Fruit fly (Drosophila melanogaster) whole organism, embryonic: ENCODE data around the gene SPARC.

Experiments
- Atf3 ChIP-seq: fragments of 200-800 bp; sonication (Bioruptor generic); optimal IDR thresholded peaks from 3 replicates; lab custom pipeline; 2016; ENCODE audit warnings: missing biosample characterization, missing genetic modification characterization
- BEAF-32 ChIP-seq: fragments of 200-800 bp; sonication (Bioruptor generic); optimal IDR thresholded peaks from 3 replicates; lab custom pipeline; 2017; ENCODE audit warnings: missing biosample characterization, missing genetic modification characterization, mild to moderate bottlenecking, moderate library complexity, missing genetic modification reagents
- CG11695 ChIP-seq: fragments of 200-800 bp; sonication (Bioruptor generic); IDR thresholded peaks from 3 replicates; pipeline ENCODE4 v1.3.6; 2022; ENCODE audit warnings: missing biosample characterization, missing genetic modification characterization
- CG13296 ChIP-seq: fragments of 200-800 bp; sonication (Bioruptor generic); optimal IDR thresholded peaks from 3 replicates; lab custom pipeline; 2018; ENCODE audit warnings: missing biosample characterization, mild to moderate bottlenecking, missing genetic modification characterization
- CG13775 ChIP-seq: fragments of 200-800 bp; sonication (Bioruptor generic); optimal IDR thresholded peaks from 3 replicates; lab custom pipeline; 2017; ENCODE audit warnings: missing biosample characterization, mild to moderate bottlenecking, missing genetic modification characterization
- CG14014 ChIP-seq: fragments of 200-800 bp; sonication (Bioruptor generic); IDR thresholded peaks from 2 replicates; pipeline ENCODE4 v1.3.6; 2022; ENCODE audit warnings: missing biosample characterization, missing genetic modification characterization
- CG14050 ChIP-seq: fragments of 200-800 bp; sonication (Bioruptor generic); IDR thresholded peaks from 3 replicates; pipeline ENCODE4 v1.3.6; 2022; ENCODE audit warnings: missing biosample characterization, missing genetic modification characterization
- CG15269 ChIP-seq: fragments of 200-800 bp; sonication (Bioruptor generic); optimal IDR thresholded peaks from 2 replicates; lab custom pipeline; 2018; ENCODE audit warnings: missing biosample characterization, mild to moderate bottlenecking, missing genetic modification characterization, moderate library complexity
- CG15696 ChIP-seq: fragments of 200-800 bp; sonication (Bioruptor generic); optimal IDR thresholded peaks from 2 replicates; lab custom pipeline; 2019; ENCODE audit warnings: missing biosample characterization, mild to moderate bottlenecking, missing genetic modification characterization, moderate library complexity
- CG16779 ChIP-seq: fragments of 200-800 bp; sonication (Bioruptor generic); IDR thresholded peaks from 2 replicates; pipeline ENCODE4 v1.3.6; 2022; ENCODE audit warnings: missing biosample characterization, missing genetic modification characterization
- CG2116 ChIP-seq: fragments of 200-800 bp; sonication (Bioruptor generic); optimal IDR thresholded peaks from 3 replicates; lab custom pipeline; 2018; ENCODE audit warnings: missing biosample characterization, mild to moderate bottlenecking, missing genetic modification characterization
- CG2875 ChIP-seq: fragments of 200-800 bp; sonication (Bioruptor generic); optimal IDR thresholded peaks from 2 replicates; lab custom pipeline; 2017; ENCODE audit warnings: missing biosample characterization, mild to moderate bottlenecking, missing genetic modification characterization, missing genetic modification reagents
- CG33213 ChIP-seq: fragments of 200-800 bp; sonication (Bioruptor generic); optimal IDR thresholded peaks from 3 replicates; lab custom pipeline; 2016; ENCODE audit warnings: missing biosample characterization, missing genetic modification characterization
- CG4360 ChIP-seq: fragments of 200-800 bp; sonication (Bioruptor generic); IDR thresholded peaks from 2 replicates; pipeline ENCODE4 v1.3.6; 2022; ENCODE audit warnings: missing biosample characterization, missing genetic modification characterization
- CG6683 ChIP-seq: fragments of 200-800 bp; sonication (Bioruptor generic); optimal IDR thresholded peaks from 2 replicates; lab custom pipeline; 2017; ENCODE audit warnings: missing biosample characterization, mild to moderate bottlenecking, missing genetic modification characterization, missing genetic modification reagents
- CG6791 ChIP-seq: fragments of 200-800 bp; sonication (Bioruptor generic); IDR thresholded peaks from 3 replicates; pipeline ENCODE4 v1.3.6; 2022; ENCODE audit warnings: missing biosample characterization, missing genetic modification characterization; ENCODE audit not compliant: partially characterized antibody
- CG7556 ChIP-seq: fragments of 200-800 bp; sonication (Bioruptor generic); optimal IDR thresholded peaks from 2 replicates; lab custom pipeline; 2017; ENCODE audit warnings: missing biosample characterization, mild to moderate bottlenecking, missing genetic modification characterization
- CG8359 ChIP-seq: fragments of 200-800 bp; sonication (Bioruptor generic); optimal IDR thresholded peaks from 2 replicates; lab custom pipeline; 2017; ENCODE audit warnings: missing biosample characterization, mild to moderate bottlenecking, missing genetic modification characterization, borderline replicate concordance
- CG9727 ChIP-seq: fragments of 200-800 bp; sonication (Bioruptor generic); optimal IDR thresholded peaks from 3 replicates; lab custom pipeline; 2017; ENCODE audit warnings: missing biosample characterization, mild to moderate bottlenecking, missing genetic modification characterization
- Hr78 ChIP-seq, 2 experiments: fragments of 200-800 bp in 1 of 2; fragments of >200 bp in 1 of 2; sonication (Bioruptor generic) in 1 of 2; optimal IDR thresholded peaks; 2 replicates each; lab custom pipeline; 2017 to 2019; ENCODE audit warnings: missing biosample characterization in 2 of 2, missing genetic modification characterization in 2 of 2, mild to moderate bottlenecking in 1 of 2, moderate library complexity in 1 of 2
- MTF-1 ChIP-seq: fragments of 200-800 bp; sonication (Bioruptor generic); optimal IDR thresholded peaks from 2 replicates; lab custom pipeline; 2018; ENCODE audit warnings: missing biosample characterization, mild to moderate bottlenecking, missing genetic modification characterization, borderline replicate concordance
- Mrtf ChIP-seq: fragments of 200-800 bp; sonication (Bioruptor generic); IDR thresholded peaks from 3 replicates; pipeline ENCODE4 v1.3.6; 2022; ENCODE audit warnings: missing biosample characterization, missing genetic modification characterization
- NfI ChIP-seq: fragments of 200-800 bp; sonication (Bioruptor generic); optimal IDR thresholded peaks from 3 replicates; lab custom pipeline; 2018; ENCODE audit warnings: missing biosample characterization, mild to moderate bottlenecking, missing genetic modification characterization, moderate library complexity
- Side ChIP-seq: fragments of 200-800 bp; sonication (Bioruptor generic); optimal IDR thresholded peaks from 2 replicates; lab custom pipeline; 2016; ENCODE audit warnings: missing biosample characterization, missing genetic modification characterization
- Stat92E ChIP-seq, 3 experiments: fragments of >200 bp in 2 of 3; fragments of 200-800 bp in 1 of 3; sonication (Bioruptor generic) in 1 of 3; optimal IDR thresholded peaks; 2 replicates each; lab custom pipeline; 2017 to 2019; ENCODE audit warnings: missing biosample characterization in 3 of 3, missing genetic modification characterization in 3 of 3, mild to moderate bottlenecking in 1 of 3, moderate library complexity in 1 of 3
- Usf ChIP-seq: fragments of 200-800 bp; sonication (Bioruptor generic); optimal IDR thresholded peaks from 2 replicates; lab custom pipeline; 2017; ENCODE audit warnings: missing genotype, missing biosample characterization, missing genetic modification characterization
- Vsx1 ChIP-seq: fragments of 200-800 bp; sonication (Bioruptor generic); optimal IDR thresholded peaks from 2 replicates; lab custom pipeline; 2017; ENCODE audit warnings: missing biosample characterization, mild to moderate bottlenecking, missing genetic modification characterization, missing genetic modification reagents
- ara ChIP-seq: fragments of 200-800 bp; sonication (Bioruptor generic); IDR thresholded peaks from 2 replicates; pipeline ENCODE4 v1.3.6; 2022; ENCODE audit warnings: missing biosample characterization, missing genetic modification characterization
- bab2 ChIP-seq: fragments of 200-800 bp; sonication (Bioruptor generic); optimal IDR thresholded peaks from 2 replicates; lab custom pipeline; 2016; ENCODE audit warnings: missing biosample characterization, missing genetic modification characterization
- bbx ChIP-seq: fragments of 200-800 bp; sonication (Bioruptor generic); IDR thresholded peaks from 2 replicates; pipeline ENCODE4 v1.3.6; 2022; ENCODE audit warnings: missing biosample characterization, missing genetic modification characterization; ENCODE audit not compliant: partially characterized antibody
- bcd ChIP-seq: fragments of 200-800 bp; sonication (Bioruptor generic); optimal IDR thresholded peaks from 2 replicates; lab custom pipeline; 2017; ENCODE audit warnings: missing biosample characterization, mild to moderate bottlenecking, missing genetic modification characterization
- caup ChIP-seq: fragments of 200-800 bp; sonication (Bioruptor generic); optimal IDR thresholded peaks from 3 replicates; lab custom pipeline; 2017; ENCODE audit warnings: missing biosample characterization, mild to moderate bottlenecking, missing genetic modification characterization, moderate library complexity; ENCODE audit not compliant: severe bottlenecking
- crp ChIP-seq, 2 experiments: fragments of 200-800 bp; sonication (Bioruptor generic); optimal IDR thresholded peaks; 2 replicates in 1 of 2; 3 replicates in 1 of 2; lab custom pipeline; 2017; ENCODE audit warnings: missing biosample characterization in 2 of 2, missing genetic modification characterization in 2 of 2, mild to moderate bottlenecking in 1 of 2, moderate library complexity in 1 of 2
- disco-r ChIP-seq: fragments of 200-800 bp; sonication (Bioruptor generic); optimal IDR thresholded peaks from 2 replicates; lab custom pipeline; 2016; ENCODE audit warnings: missing biosample characterization, missing genetic modification characterization
- dmrt99B ChIP-seq: fragments of 200-800 bp; sonication (Bioruptor generic); optimal IDR thresholded peaks from 2 replicates; lab custom pipeline; 2018; ENCODE audit warnings: missing biosample characterization, mild to moderate bottlenecking, missing genetic modification characterization, moderate library complexity
- dysf ChIP-seq: fragments of 200-800 bp; sonication (Bioruptor generic); IDR thresholded peaks from 3 replicates; pipeline ENCODE4 v1.3.6; 2022; ENCODE audit warnings: missing biosample characterization, missing genetic modification characterization
- ems ChIP-seq: fragments of 200-800 bp; sonication (Bioruptor generic); optimal IDR thresholded peaks from 3 replicates; lab custom pipeline; 2016; ENCODE audit warnings: missing biosample characterization, missing genetic modification characterization
- gt ChIP-seq: fragments of 200-800 bp; sonication (Bioruptor generic); IDR thresholded peaks from 2 replicates; pipeline ENCODE4 v1.3.6; 2022; ENCODE audit warnings: missing biosample characterization, missing genetic modification characterization
- h ChIP-seq: fragments of >200 bp; optimal IDR thresholded peaks from 2 replicates; lab custom pipeline; 2017
- kni ChIP-seq: fragments of 200-800 bp; sonication (Bioruptor generic); optimal IDR thresholded peaks from 3 replicates; lab custom pipeline; 2017; ENCODE audit warnings: mild to moderate bottlenecking, missing biosample characterization, missing genetic modification reagents, missing genetic modification characterization
- lbe ChIP-seq: fragments of 200-800 bp; sonication (Bioruptor generic); optimal IDR thresholded peaks from 2 replicates; lab custom pipeline; 2016; ENCODE audit warnings: missing biosample characterization, mild to moderate bottlenecking, missing genetic modification characterization
- lov ChIP-seq, 2 experiments: fragments of 200-800 bp in 1 of 2; fragments of >200 bp in 1 of 2; sonication (Bioruptor generic) in 1 of 2; IDR thresholded peaks in 1 of 2; optimal IDR thresholded peaks in 1 of 2; 2 replicates in 1 of 2; 3 replicates in 1 of 2; pipeline versions ENCODE4 v1.3.6 to Lab custom; 2017 to 2022; ENCODE audit warnings: missing biosample characterization in 1 of 2, missing genetic modification characterization in 1 of 2
- oc ChIP-seq: fragments of 200-800 bp; sonication (Bioruptor generic); optimal IDR thresholded peaks from 2 replicates; lab custom pipeline; 2018; ENCODE audit warnings: missing biosample characterization, mild to moderate bottlenecking, missing genetic modification characterization, moderate library complexity
- pita ChIP-seq: fragments of 200-800 bp; sonication (Bioruptor generic); optimal IDR thresholded peaks from 2 replicates; lab custom pipeline; 2017; ENCODE audit warnings: missing biosample characterization, mild to moderate bottlenecking, missing genetic modification characterization
- sima ChIP-seq: fragments of 200-800 bp; sonication (Bioruptor generic); optimal IDR thresholded peaks from 2 replicates; lab custom pipeline; 2016; ENCODE audit warnings: missing biosample characterization, missing genetic modification characterization
- slp2 ChIP-seq: fragments of 200-800 bp; sonication (Bioruptor generic); optimal IDR thresholded peaks from 2 replicates; lab custom pipeline; 2016; ENCODE audit warnings: missing biosample characterization, missing genetic modification characterization
- tna ChIP-seq: fragments of 200-800 bp; sonication (Bioruptor generic); IDR thresholded peaks from 2 replicates; pipeline ENCODE4 v1.3.6; 2022; ENCODE audit warnings: missing biosample characterization, missing genetic modification characterization; ENCODE audit not compliant: partially characterized antibody
- usp ChIP-seq: fragments of >200 bp; optimal IDR thresholded peaks from 2 replicates; lab custom pipeline; 2017; ENCODE audit warnings: missing biosample characterization, missing genetic modification characterization

SPARC gene

dm6 chr3R:26915463-26915925, 43.7 kb upstream of the SPARC start, which contains the start of gene CG46339 (continued):
- TF ChIP-seq CG9727 (GFP tag; lab: Kevin White, UChicago) (peak; percentile 20), CG6791 (no peak), pita (GFP tag; lab: Kevin White, UChicago) (no peak), oc (tag; lab: Kevin White, UChicago) (no peak), dmrt99B (peak; percentile 60), Hr78 (GFP tag; optimal IDR thresholded peaks at IDR 0.05; lab: Kevin White, UChicago) (no peak), CG15696 (tag; lab: Kevin White, UChicago) (no peak), bab2 (GFP tag; lab: Kevin White, UChicago) (no peak), Mrtf (no peak), CG15269 (tag; lab: Kevin White, UChicago) (peak; percentile 16), ara (GFP tag; lab: Robert Waterston, UW) (peak; percentile 60), CG13775 (GFP tag; lab: Kevin White, UChicago) (peak; percentile 31), Side (GFP tag; lab: Kevin White, UChicago) (peak; percentile 67), CG6683 (peak; percentile 78), slp2 (GFP tag; lab: Kevin White, UChicago) (no peak), lov (optimal IDR thresholded peaks at IDR 0.05; lab: Kevin White, UChicago) (no peak), lov (GFP tag; IDR thresholded peaks at IDR 0.05; lab: Robert Waterston, UW) (0 out of 3 replicates have a peak, but pooled peaks have one; percentile 47), CG13296 (peak; percentile 82), CG4360 (GFP tag; lab: Robert Waterston, UW) (no peak), disco-r (GFP tag; lab: Kevin White, UChicago) (no peak), CG2116 (no peak), CG14050 (peak; percentile 52; the same call in 2 of the 3 replicates), usp (GFP tag; lab: Kevin White, UChicago) (no peak), CG8359 (no peak), bcd (GFP tag; lab: Kevin White, UChicago) (peak; percentile 48), crp (GFP tag; optimal IDR thresholded peaks at IDR 0.05; lab: Kevin White, UChicago) (no peak), Vsx1 (GFP tag; lab: Kevin White, UChicago) (peak; percentile 69), CG7556 (GFP tag; lab: Kevin White, UChicago) (peak; percentile 35), h (lab: Kevin White, UChicago) (no peak), kni (GFP tag; lab: Kevin White, UChicago) (no peak), BEAF-32 (GFP tag; lab: Kevin White, UChicago) (no peak), sima (GFP tag; lab: Kevin White, UChicago) (no peak), Usf (GFP tag; lab: Kevin White, UChicago) (no peak), ems (GFP tag; lab: Kevin White, UChicago) (peak; percentile 12), CG16779 (GFP tag; lab: Robert Waterston, UW) (0 out of 2 replicates have a peak, but pooled peaks have one; percentile 65), dysf (peak; percentile 56; the same call in 2 of the 3 replicates), CG11695 (GFP tag; lab: Robert Waterston, UW) (peak; percentile 46; the same call in 2 of the 3 replicates), CG33213 (GFP tag; lab: Kevin White, UChicago) (peak; percentile 11), caup (peak; percentile 94), MTF-1 (GFP tag; lab: Kevin White, UChicago) (peak; percentile 72), Stat92E (GFP tag; optimal IDR thresholded peaks at IDR 0.05; lab: Kevin White, UChicago) (no peak), CG2875 (GFP tag; lab: Kevin White, UChicago) (no peak), tna (GFP tag; lab: Robert Waterston, UW) (no peak), gt (GFP tag; lab: Robert Waterston, UW) (no peak), lbe (GFP tag; lab: Kevin White, UChicago) (peak; percentile 74), bbx (peak; percentile 67; the same call in 1 of the 2 replicates), CG14014 (GFP tag; lab: Robert Waterston, UW) (no peak; the same call in 1 of the 2 replicates), Atf3 (GFP tag; lab: Kevin White, UChicago) (no peak), NfI (peak; percentile 19)
